Worm (Caenorhabditis elegans) whole organism, young adult: Measurements from ENCODE around the gene C33F10.1.
"Not testable (repeated sequence)": the region's sequence is repeated elsewhere in the genome, so short reads cannot be mapped to it uniquely, and the experiment has no call there.

Source experiments
- B0035.1 ChIP-seq: sonication (generic microtip); optimal IDR thresholded peaks from 2 replicates; lab custom pipeline; 2016; ENCODE audit warnings: missing genetic modification characterization, mild to moderate bottlenecking, missing compliant biosample characterization, missing genotype, missing genetic modification reagents
- D2030.7 ChIP-seq: fragments of 200-800 bp; sonication (Bioruptor generic); IDR thresholded peaks from 2 replicates; pipeline ENCODE4 v1.3.6; 2022; ENCODE audit warnings: missing genetic modification reagents, missing genetic modification characterization, missing compliant biosample characterization
- F23B12.7 ChIP-seq: sonication (generic microtip); optimal IDR thresholded peaks from 2 replicates; lab custom pipeline; 2017; ENCODE audit warnings: missing genetic modification characterization, mild to moderate bottlenecking, missing compliant biosample characterization, antibody characterized with exemption, moderate library complexity; ENCODE audit not compliant: insufficient read depth
- F37B4.10 ChIP-seq: fragments of 200-800 bp; sonication (Bioruptor generic); IDR thresholded peaks from 2 replicates; pipeline ENCODE4 v1.3.6; 2022; ENCODE audit warnings: missing genetic modification characterization, missing compliant biosample characterization
- K12H6.12 ChIP-seq: fragments of 200-800 bp; sonication (Bioruptor generic); optimal IDR thresholded peaks from 2 replicates; lab custom pipeline; 2018; ENCODE audit warnings: mild to moderate bottlenecking, missing genetic modification characterization, missing compliant biosample characterization
- T26A5.8 ChIP-seq: sonication (generic microtip); optimal IDR thresholded peaks from 2 replicates; lab custom pipeline; 2016; ENCODE audit warnings: missing genetic modification characterization, missing compliant biosample characterization
- Y56A3A.18 ChIP-seq: fragments of 200-800 bp; sonication (Bioruptor generic); IDR thresholded peaks from 2 replicates; pipeline ENCODE4 v1.3.6; 2022; ENCODE audit warnings: missing genetic modification reagents, missing genetic modification characterization, missing compliant biosample characterization
- Y79H2A.3 ChIP-seq: fragments of 200-800 bp; sonication (Bioruptor generic); conservative IDR thresholded peaks from 2 replicates; pipeline ENCODE4 v1.3.6; 2022; ENCODE audit warnings: missing genetic modification reagents, missing genetic modification characterization, missing compliant biosample characterization
- ZK185.1 ChIP-seq: sonication (generic microtip); optimal IDR thresholded peaks from 2 replicates; lab custom pipeline; 2016; ENCODE audit warnings: mild to moderate bottlenecking, missing genetic modification characterization, missing compliant biosample characterization; ENCODE audit not compliant: poor library complexity, severe bottlenecking
- atf-7 ChIP-seq: sonication (generic microtip); optimal IDR thresholded peaks from 2 replicates; lab custom pipeline; 2017; ENCODE audit warnings: mild to moderate bottlenecking, missing genetic modification characterization, missing compliant biosample characterization
- athp-1 ChIP-seq: sonication (generic microtip); optimal IDR thresholded peaks from 2 replicates; lab custom pipeline; 2017; ENCODE audit warnings: mild to moderate bottlenecking, missing genetic modification characterization, missing compliant biosample characterization
- attf-3 ChIP-seq: fragments of 200-800 bp; sonication (Bioruptor generic); conservative IDR thresholded peaks from 2 replicates; pipeline ENCODE4 v1.3.6; 2022; ENCODE audit warnings: missing genetic modification reagents, missing genetic modification characterization, missing compliant biosample characterization
- cebp-2 ChIP-seq: fragments of 200-800 bp; sonication (Bioruptor generic); IDR thresholded peaks from 2 replicates; pipeline ENCODE4 v1.3.6; 2022; ENCODE audit warnings: missing genetic modification characterization, missing compliant biosample characterization
- ceh-100 ChIP-seq: fragments of 200-800 bp; sonication (Bioruptor generic); IDR thresholded peaks from 2 replicates; pipeline ENCODE4 v1.3.6; 2022; ENCODE audit warnings: missing genetic modification reagents, missing genetic modification characterization, missing compliant biosample characterization
- ceh-27 ChIP-seq: fragments of 200-800 bp; sonication (Bioruptor generic); optimal IDR thresholded peaks from 2 replicates; lab custom pipeline; 2018; ENCODE audit warnings: mild to moderate bottlenecking, missing genetic modification characterization, moderate library complexity, missing compliant biosample characterization
- ceh-58 ChIP-seq: fragments of 200-800 bp; sonication (Bioruptor generic); IDR thresholded peaks from 2 replicates; pipeline ENCODE4 v1.3.6; 2022; ENCODE audit warnings: missing genetic modification characterization, missing compliant biosample characterization
- dox-1 ChIP-seq: fragments of 200-800 bp; sonication (Bioruptor generic); IDR thresholded peaks from 2 replicates; pipeline ENCODE4 v1.3.6; 2022; ENCODE audit warnings: missing genetic modification reagents, missing genetic modification characterization, missing compliant biosample characterization
- dpff-1 ChIP-seq: sonication (generic microtip); optimal IDR thresholded peaks from 2 replicates; lab custom pipeline; 2017; ENCODE audit warnings: mild to moderate bottlenecking, missing genetic modification characterization, missing compliant biosample characterization
- dpl-1 ChIP-seq: fragments of 150-350 bp; optimal IDR thresholded peaks from 2 replicates; lab custom pipeline; 2014; ENCODE audit warnings: missing biosample characterization, missing genetic modification reagents, missing genetic modification characterization
- egl-18 ChIP-seq: fragments of 200-800 bp; sonication (Bioruptor generic); IDR thresholded peaks from 2 replicates; pipeline ENCODE4 v1.3.6; 2022; ENCODE audit warnings: missing genetic modification reagents, missing genetic modification characterization, missing compliant biosample characterization
- ekl-4 ChIP-seq: fragments of 200-800 bp; sonication (Bioruptor generic); IDR thresholded peaks from 2 replicates; pipeline ENCODE4 v1.3.6; 2022; ENCODE audit warnings: missing genetic modification reagents, missing genetic modification characterization, missing compliant biosample characterization
- gei-17 ChIP-seq: fragments of 200-800 bp; sonication (Bioruptor generic); optimal IDR thresholded peaks from 2 replicates; lab custom pipeline; 2018; ENCODE audit warnings: mild to moderate bottlenecking, missing genetic modification characterization, missing compliant biosample characterization
- hmg-1.2 ChIP-seq: fragments of 200-800 bp; sonication (Bioruptor generic); IDR thresholded peaks from 2 replicates; pipeline ENCODE4 v1.3.6; 2022; ENCODE audit warnings: missing genetic modification reagents, missing genetic modification characterization, missing compliant biosample characterization
- hsf-1 ChIP-seq: fragments of 200-800 bp; sonication (Bioruptor generic); IDR thresholded peaks from 2 replicates; pipeline ENCODE4 v1.3.6; 2022; ENCODE audit warnings: missing genetic modification reagents, missing genetic modification characterization, missing compliant biosample characterization
- let-526 ChIP-seq: fragments of 200-800 bp; sonication (Bioruptor generic); IDR thresholded peaks from 2 replicates; pipeline ENCODE4 v1.3.6; 2022; ENCODE audit warnings: missing genetic modification reagents, missing genetic modification characterization, missing compliant biosample characterization
- let-607 ChIP-seq, 2 experiments: fragments of 200-800 bp in 1 of 2; sonication (Bioruptor generic) in 1 of 2; sonication (generic microtip) in 1 of 2; optimal IDR thresholded peaks; 2 replicates each; lab custom pipeline; 2016 to 2018; ENCODE audit warnings: mild to moderate bottlenecking in 2 of 2, missing compliant biosample characterization in 2 of 2, missing genetic modification characterization in 2 of 2, moderate library complexity in 2 of 2, missing genotype in 1 of 2
- lin-54 ChIP-seq: fragments of 200-800 bp; sonication (Bioruptor generic); optimal IDR thresholded peaks from 2 replicates; lab custom pipeline; 2018; ENCODE audit warnings: mild to moderate bottlenecking, missing genetic modification characterization, missing compliant biosample characterization
- lsy-27 ChIP-seq: sonication (generic microtip); optimal IDR thresholded peaks from 2 replicates; lab custom pipeline; 2017; ENCODE audit warnings: missing genetic modification characterization, mild to moderate bottlenecking, missing compliant biosample characterization, antibody characterized with exemption, missing genotype, borderline replicate concordance; ENCODE audit not compliant: insufficient read depth
- madf-10 ChIP-seq: sonication (generic microtip); optimal IDR thresholded peaks from 2 replicates; lab custom pipeline; 2016; ENCODE audit warnings: mild to moderate bottlenecking, missing genetic modification characterization, missing compliant biosample characterization
- mel-28 ChIP-seq: sonication (generic microtip); optimal IDR thresholded peaks from 2 replicates; lab custom pipeline; 2016; ENCODE audit warnings: borderline replicate concordance, mild to moderate bottlenecking, missing genetic modification characterization, missing compliant biosample characterization
- nfya-1 ChIP-seq: sonication (generic microtip); optimal IDR thresholded peaks from 2 replicates; lab custom pipeline; 2017; ENCODE audit warnings: antibody characterized with exemption, missing compliant biosample characterization, missing genetic modification characterization, borderline replicate concordance; ENCODE audit not compliant: insufficient read depth
- nhr-120 ChIP-seq: fragments of 200-800 bp; sonication (Bioruptor generic); IDR thresholded peaks from 2 replicates; pipeline ENCODE4 v1.3.6; 2022; ENCODE audit warnings: missing genetic modification characterization, missing compliant biosample characterization
- nhr-27 ChIP-seq: fragments of 200-800 bp; sonication (Bioruptor generic); optimal IDR thresholded peaks from 2 replicates; lab custom pipeline; 2018; ENCODE audit warnings: mild to moderate bottlenecking, missing genetic modification characterization, moderate library complexity, missing compliant biosample characterization
- nhr-80 ChIP-seq: sonication (generic microtip); optimal IDR thresholded peaks from 2 replicates; lab custom pipeline; 2016; ENCODE audit warnings: missing genetic modification characterization, missing compliant biosample characterization
- rpc-1 ChIP-seq, 2 experiments: fragments of 150-350 bp in 1 of 2; sonication (generic microtip) in 1 of 2; optimal IDR thresholded peaks; 2 replicates each; lab custom pipeline; 2014 to 2018; ENCODE audit warnings: missing biosample characterization in 1 of 2, missing genetic modification characterization in 1 of 2, missing genetic modification reagents in 1 of 2, missing genotype in 1 of 2
- snpc-3.4 ChIP-seq: sonication (generic microtip); optimal IDR thresholded peaks from 2 replicates; lab custom pipeline; 2017; ENCODE audit warnings: missing genetic modification characterization, mild to moderate bottlenecking, missing compliant biosample characterization, antibody characterized with exemption, moderate library complexity, missing genotype, missing genetic modification reagents
- sptf-2 ChIP-seq: fragments of 200-800 bp; sonication (Bioruptor generic); optimal IDR thresholded peaks from 2 replicates; lab custom pipeline; 2018; ENCODE audit warnings: mild to moderate bottlenecking, missing genetic modification characterization, missing compliant biosample characterization
- tbx-9 ChIP-seq: sonication (generic microtip); optimal IDR thresholded peaks from 2 replicates; lab custom pipeline; 2016; ENCODE audit warnings: borderline replicate concordance, missing genetic modification characterization, inconsistent platforms, missing compliant biosample characterization
- zfh-2 ChIP-seq: fragments of 200-800 bp; sonication (Bioruptor generic); conservative IDR thresholded peaks from 2 replicates; pipeline ENCODE4 v1.3.6; 2022; ENCODE audit warnings: missing genetic modification reagents, missing genetic modification characterization, missing compliant biosample characterization
- zim-3 ChIP-seq: sonication (generic microtip); optimal IDR thresholded peaks from 2 replicates; lab custom pipeline; 2017; ENCODE audit warnings: mild to moderate bottlenecking, missing genetic modification characterization, moderate library complexity, missing compliant biosample characterization
- ztf-26 ChIP-seq: sonication (generic microtip); optimal IDR thresholded peaks from 2 replicates; lab custom pipeline; 2017; ENCODE audit warnings: missing genetic modification characterization, missing compliant biosample characterization
- ztf-28 ChIP-seq: fragments of 200-800 bp; sonication (Bioruptor generic); IDR thresholded peaks from 2 replicates; pipeline ENCODE4 v1.3.6; 2022; ENCODE audit warnings: missing genetic modification reagents, missing genetic modification characterization, missing compliant biosample characterization

Gene C33F10.1

DNA sequence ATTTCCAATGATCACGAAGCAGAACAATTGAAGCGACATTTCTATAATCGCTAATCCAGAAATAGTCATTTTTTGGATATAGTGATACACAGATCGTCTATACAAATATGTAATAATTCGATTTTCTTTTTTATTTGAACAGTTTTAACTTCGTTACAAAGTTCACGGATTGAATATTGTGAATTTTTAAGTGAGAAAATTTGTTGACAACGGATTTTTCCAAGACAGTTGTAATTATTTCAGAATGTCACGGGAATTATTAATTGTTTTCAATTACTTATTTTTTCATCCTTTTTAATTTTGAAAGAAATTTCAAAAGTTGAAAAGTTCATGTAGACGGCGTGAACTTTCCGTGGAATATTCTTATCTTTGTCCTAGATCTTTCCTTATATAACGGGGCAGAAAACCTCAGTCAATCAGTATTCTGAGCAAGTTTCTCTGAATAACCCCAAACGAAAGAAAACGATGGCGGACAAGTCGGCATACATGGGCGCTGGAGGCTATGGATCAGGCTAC is 7.4 kb downstream of the C33F10.1 start, which contains the start of the genes T23B7.2 and nspd-4:
TSS of gene T23B7.2 (minus strand) at position 101 of the 516 bp plus-strand sequence.
TSS of gene nspd-4 (plus strand) at position 466 of the 516 bp plus-strand sequence.
- TF ChIP-seq nhr-80 (tag; lab: Kevin White, UChicago); D2030.7 (GFP tag; lab: Robert Waterston, UW); atf-7 (tag; lab: Kevin White, UChicago): not testable (repeated sequence)

ce11 chrII:4849885-4850284 is 15.1 kb downstream of the C33F10.1 start, which contains the start of gene T23B7.3:
Gene T23B7.3 (plus strand): TSS chrII:4850185.
- TF ChIP-seq tbx-9 (no peak), ceh-58 (no peak), dox-1 (no peak), ceh-100 (GFP tag; lab: Robert Waterston, UW) (no peak)

DNA sequence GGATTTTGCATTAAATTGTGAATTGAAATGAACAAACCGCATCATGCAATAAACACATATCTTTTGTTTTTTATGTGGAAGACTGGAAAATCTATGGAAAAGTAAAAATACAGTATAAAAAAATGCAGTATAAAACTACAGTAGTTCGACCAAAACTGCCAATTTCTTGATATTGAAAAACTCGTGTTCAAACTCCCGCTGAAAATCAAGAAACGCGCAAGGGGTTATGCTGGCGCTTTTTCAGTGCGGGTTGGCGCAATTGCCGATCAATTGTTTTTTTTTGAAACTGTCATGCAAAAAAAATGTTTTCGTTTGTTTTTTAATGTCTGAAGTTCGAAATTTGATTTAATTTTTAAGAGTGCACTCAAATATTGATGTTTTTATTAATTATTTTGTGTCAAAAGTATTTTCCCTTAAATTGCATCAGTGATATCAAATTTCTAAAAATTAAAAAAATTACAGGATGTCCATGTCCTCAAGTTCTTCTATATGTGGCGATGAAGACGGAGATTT is 16.8 kb downstream of the C33F10.1 start, which contains the start of gene dnj-9:
TSS of gene dnj-9 (plus strand) at position 463 of the 513 bp plus-strand sequence.
- TF ChIP-seq mel-28 (tag; lab: Kevin White, UChicago) (peak; percentile 6), ztf-26 (tag; lab: Kevin White, UChicago) (peak; percentile 84), nhr-27 (tag; lab: Kevin White, UChicago) (peak; percentile 41), F23B12.7 (tag; lab: Kevin White, UChicago) (peak; percentile 92), attf-3 (GFP tag; lab: Robert Waterston, UW) (peak; percentile 68), ZK185.1 (tag; lab: Kevin White, UChicago) (peak; percentile 95), dpl-1 (GFP tag; lab: Kevin White, UChicago) (peak; percentile 97), hmg-1.2 (GFP tag; lab: Robert Waterston, UW) (peak; percentile 73), ceh-27 (GFP tag; lab: Kevin White, UChicago) (peak; percentile 83), Y56A3A.18 (peak; percentile 95), ceh-100 (GFP tag; lab: Robert Waterston, UW) (peak; percentile 84), nhr-120 (GFP tag; lab: Robert Waterston, UW) (no peak), let-607 (tag; optimal IDR thresholded peaks at IDR 0.05; lab: Kevin White, UChicago) (peak; percentile 41 to 82), zim-3 (tag; lab: Kevin White, UChicago) (no peak), T26A5.8 (no peak), sptf-2 (GFP tag; lab: Kevin White, UChicago) (no peak), ekl-4 (GFP tag; lab: Robert Waterston, UW) (peak; percentile 96), lin-54 (GFP tag; lab: Kevin White, UChicago) (peak; percentile 99), cebp-2 (GFP tag; lab: Robert Waterston, UW) (no peak), dox-1 (peak; percentile 95), F37B4.10 (GFP tag; lab: Robert Waterston, UW) (no peak), K12H6.12 (tag; lab: Kevin White, UChicago) (peak; percentile 71), hsf-1 (peak; percentile 88), nfya-1 (no peak), rpc-1 (optimal IDR thresholded peaks at IDR 0.05; lab: Kevin White, UChicago) (no peak), rpc-1 (tag; optimal IDR thresholded peaks at IDR 0.05; lab: Kevin White, UChicago) (no peak), gei-17 (GFP tag; lab: Kevin White, UChicago) (peak; percentile 87), ztf-28 (GFP tag; lab: Robert Waterston, UW) (no peak), Y79H2A.3 (GFP tag; lab: Robert Waterston, UW) (0 out of 2 replicates have a peak, but pooled peaks have one; percentile 11), snpc-3.4 (peak; percentile 94), egl-18 (GFP tag; lab: Robert Waterston, UW) (peak; percentile 72; the same call in 1 of the 2 replicates), dpff-1 (no peak), lsy-27 (tag; lab: Kevin White, UChicago) (no peak), athp-1 (tag; lab: Kevin White, UChicago) (peak; percentile 66), madf-10 (tag; lab: Kevin White, UChicago) (peak; percentile 71), zfh-2 (no peak), let-526 (GFP tag; lab: Robert Waterston, UW) (peak; percentile 83; the same call in 1 of the 2 replicates), B0035.1 (tag; lab: Kevin White, UChicago) (peak; percentile 78)
